Fruit fly (Drosophila melanogaster) whole organism, embryonic: ENCODE measurements around the gene CG14740.

Source experiments
- Awh ChIP-seq: fragments of 200-800 bp; sonication (Bioruptor generic); IDR thresholded peaks from 2 replicates; pipeline ENCODE4, ENCODE4 v1.3.6; 2022; ENCODE audit warnings: missing biosample characterization, missing genetic modification characterization
- CG10147 ChIP-seq: fragments of 200-800 bp; sonication (Bioruptor generic); optimal IDR thresholded peaks from 2 replicates; lab custom pipeline; 2019; ENCODE audit warnings: missing biosample characterization, mild to moderate bottlenecking, missing genetic modification characterization, moderate library complexity
- CG10209 ChIP-seq: fragments of 200-800 bp; sonication (Bioruptor generic); optimal IDR thresholded peaks from 3 replicates; lab custom pipeline; 2017; ENCODE audit warnings: missing biosample characterization, mild to moderate bottlenecking, missing genetic modification characterization, missing genetic modification reagents
- CG11093 ChIP-seq: fragments of 200-800 bp; sonication (Bioruptor generic); IDR thresholded peaks from 3 replicates; pipeline ENCODE4 v1.3.6; 2022; ENCODE audit warnings: missing biosample characterization, missing genetic modification characterization
- CG12104 ChIP-seq: fragments of 200-800 bp; sonication (Bioruptor generic); optimal IDR thresholded peaks from 3 replicates; lab custom pipeline; 2016; ENCODE audit warnings: missing biosample characterization, missing genetic modification characterization
- CG13296 ChIP-seq: fragments of 200-800 bp; sonication (Bioruptor generic); optimal IDR thresholded peaks from 3 replicates; lab custom pipeline; 2018; ENCODE audit warnings: missing biosample characterization, mild to moderate bottlenecking, missing genetic modification characterization
- CG13775 ChIP-seq: fragments of 200-800 bp; sonication (Bioruptor generic); optimal IDR thresholded peaks from 3 replicates; lab custom pipeline; 2017; ENCODE audit warnings: missing biosample characterization, mild to moderate bottlenecking, missing genetic modification characterization
- CG16815 ChIP-seq: fragments of 200-800 bp; sonication (Bioruptor generic); optimal IDR thresholded peaks from 3 replicates; lab custom pipeline; 2017; ENCODE audit warnings: missing biosample characterization, mild to moderate bottlenecking, missing genetic modification characterization
- CG17359 ChIP-seq: fragments of 200-800 bp; sonication (Bioruptor generic); optimal IDR thresholded peaks from 3 replicates; lab custom pipeline; 2018; ENCODE audit warnings: missing biosample characterization, mild to moderate bottlenecking, missing genetic modification characterization, moderate library complexity
- CG18619 ChIP-seq: fragments of 200-800 bp; sonication (Bioruptor generic); optimal IDR thresholded peaks from 3 replicates; lab custom pipeline; 2017; ENCODE audit warnings: missing biosample characterization, mild to moderate bottlenecking, missing genetic modification characterization
- CG2120 ChIP-seq: fragments of 200-800 bp; sonication (Bioruptor generic); optimal IDR thresholded peaks from 3 replicates; lab custom pipeline; 2016; ENCODE audit warnings: missing biosample characterization, missing genetic modification characterization
- CG2678 ChIP-seq: fragments of 200-800 bp; sonication (Bioruptor generic); optimal IDR thresholded peaks from 3 replicates; lab custom pipeline; 2019; ENCODE audit warnings: missing biosample characterization, mild to moderate bottlenecking, missing genetic modification characterization, moderate library complexity
- CG31365 ChIP-seq: fragments of 200-800 bp; sonication (Bioruptor generic); optimal IDR thresholded peaks from 2 replicates; lab custom pipeline; 2018; ENCODE audit warnings: missing biosample characterization, mild to moderate bottlenecking, missing genetic modification characterization
- CG34376 ChIP-seq: fragments of 200-800 bp; sonication (Bioruptor generic); optimal IDR thresholded peaks from 2 replicates; lab custom pipeline; 2018; ENCODE audit warnings: missing biosample characterization, mild to moderate bottlenecking, missing genetic modification characterization
- CG34422 ChIP-seq: fragments of 200-800 bp; sonication (Bioruptor generic); IDR thresholded peaks from 3 replicates; pipeline ENCODE4 v1.3.6; 2022; ENCODE audit warnings: missing biosample characterization, missing genetic modification characterization
- CG6689 ChIP-seq: fragments of 200-800 bp; sonication (Bioruptor generic); IDR thresholded peaks from 2 replicates; pipeline ENCODE4 v1.3.6; 2022; ENCODE audit warnings: missing biosample characterization, missing genetic modification characterization
- CG7357 ChIP-seq: fragments of 200-800 bp; sonication (Bioruptor generic); IDR thresholded peaks from 3 replicates; pipeline ENCODE4 v1.3.6; 2022; ENCODE audit warnings: missing biosample characterization, missing genetic modification characterization
- CG7556 ChIP-seq: fragments of 200-800 bp; sonication (Bioruptor generic); optimal IDR thresholded peaks from 2 replicates; lab custom pipeline; 2017; ENCODE audit warnings: missing biosample characterization, mild to moderate bottlenecking, missing genetic modification characterization
- CG7745 ChIP-seq: fragments of 200-800 bp; sonication (Bioruptor generic); optimal IDR thresholded peaks from 2 replicates; lab custom pipeline; 2018; ENCODE audit warnings: missing biosample characterization, mild to moderate bottlenecking, missing genetic modification characterization, moderate library complexity
- CG7786 ChIP-seq: fragments of 200-800 bp; sonication (Bioruptor generic); optimal IDR thresholded peaks from 2 replicates; lab custom pipeline; 2016; ENCODE audit warnings: missing biosample characterization, missing genetic modification characterization
- CG9727 ChIP-seq: fragments of 200-800 bp; sonication (Bioruptor generic); optimal IDR thresholded peaks from 3 replicates; lab custom pipeline; 2017; ENCODE audit warnings: missing biosample characterization, mild to moderate bottlenecking, missing genetic modification characterization
- CG9932 ChIP-seq: fragments of 200-800 bp; sonication (Bioruptor generic); IDR thresholded peaks from 2 replicates; pipeline ENCODE4 v1.3.6; 2022; ENCODE audit warnings: missing biosample characterization, missing genetic modification characterization
- Dbx ChIP-seq: fragments of 200-800 bp; sonication (Bioruptor generic); IDR thresholded peaks from 3 replicates; pipeline ENCODE4 v1.3.6; 2022; ENCODE audit warnings: missing biosample characterization, missing genetic modification characterization
- Drgx ChIP-seq: fragments of 200-800 bp; sonication (Bioruptor generic); IDR thresholded peaks from 2 replicates; pipeline ENCODE4 v1.3.6; 2022; ENCODE audit warnings: missing biosample characterization, missing genetic modification characterization
- E2f2 ChIP-seq: fragments of 200-800 bp; sonication (Bioruptor generic); IDR thresholded peaks from 2 replicates; pipeline ENCODE4 v1.3.6; 2022; ENCODE audit warnings: missing biosample characterization, missing genetic modification characterization
- Ets65A ChIP-seq: fragments of 200-800 bp; sonication (Bioruptor generic); peaks from one replicate; lab custom pipeline; 2016; ENCODE audit warnings: missing biosample characterization, missing genetic modification characterization
- Ptx1 ChIP-seq: fragments of 200-800 bp; sonication (Bioruptor generic); IDR thresholded peaks from 2 replicates; pipeline ENCODE4 v1.3.6; 2022; ENCODE audit warnings: missing biosample characterization, missing genetic modification characterization
- Scr ChIP-seq: fragments of 200-800 bp; sonication (Bioruptor generic); IDR thresholded peaks from 2 replicates; pipeline ENCODE4 v1.3.6; 2022; ENCODE audit warnings: missing biosample characterization, missing genetic modification characterization; ENCODE audit not compliant: partially characterized antibody
- Sox102F ChIP-seq: fragments of 200-800 bp; sonication (Bioruptor generic); optimal IDR thresholded peaks from 2 replicates; lab custom pipeline; 2018; ENCODE audit warnings: missing biosample characterization, mild to moderate bottlenecking, missing genetic modification characterization, moderate library complexity
- Xbp1 ChIP-seq: fragments of 200-800 bp; sonication (Bioruptor generic); optimal IDR thresholded peaks from 3 replicates; lab custom pipeline; 2016; ENCODE audit warnings: missing biosample characterization, mild to moderate bottlenecking, missing genetic modification characterization
- ap ChIP-seq: fragments of 200-800 bp; sonication (Bioruptor generic); IDR thresholded peaks from 2 replicates; pipeline ENCODE4 v1.3.6; 2022; ENCODE audit warnings: missing biosample characterization, missing genetic modification characterization
- cas ChIP-seq: fragments of 200-800 bp; sonication (Bioruptor generic); IDR thresholded peaks from 2 replicates; pipeline ENCODE4 v1.3.6; 2022; ENCODE audit warnings: missing biosample characterization, missing genetic modification characterization
- croc ChIP-seq: fragments of 200-800 bp; sonication (Bioruptor generic); conservative IDR thresholded peaks from 3 replicates; pipeline ENCODE4 v1.3.6; 2022; ENCODE audit warnings: missing biosample characterization, missing genetic modification characterization
- danr ChIP-seq: fragments of 200-800 bp; sonication (Bioruptor generic); IDR thresholded peaks from 2 replicates; pipeline ENCODE4 v1.3.6; 2022; ENCODE audit warnings: missing biosample characterization, missing genetic modification characterization
- dimm ChIP-seq: fragments of 200-800 bp; sonication (Bioruptor generic); IDR thresholded peaks from 2 replicates; pipeline ENCODE4 v1.3.6; 2022; ENCODE audit warnings: missing biosample characterization, missing genetic modification characterization
- ewg ChIP-seq: fragments of 200-800 bp; sonication (Bioruptor generic); optimal IDR thresholded peaks from 3 replicates; lab custom pipeline; 2017; ENCODE audit warnings: mild to moderate bottlenecking, missing biosample characterization, missing genetic modification reagents, missing genetic modification characterization
- exex ChIP-seq: fragments of 200-800 bp; sonication (Bioruptor generic); optimal IDR thresholded peaks from 4 replicates; lab custom pipeline; 2018; ENCODE audit warnings: missing biosample characterization, mild to moderate bottlenecking, missing genetic modification characterization, moderate library complexity
- gce ChIP-seq: fragments of 200-800 bp; sonication (Bioruptor generic); IDR thresholded peaks from 3 replicates; pipeline ENCODE4 v1.3.6; 2022; ENCODE audit warnings: missing biosample characterization, missing genetic modification characterization
- kay ChIP-seq: fragments of 200-800 bp; sonication (Bioruptor generic); optimal IDR thresholded peaks from 2 replicates; lab custom pipeline; 2016; ENCODE audit warnings: missing biosample characterization, missing genetic modification characterization
- ken ChIP-seq: fragments of 200-800 bp; sonication (Bioruptor generic); IDR thresholded peaks from 3 replicates; pipeline ENCODE4 v1.3.6; 2022; ENCODE audit warnings: missing biosample characterization, missing genetic modification characterization
- nau ChIP-seq: fragments of 200-800 bp; sonication (Bioruptor generic); optimal IDR thresholded peaks from 3 replicates; lab custom pipeline; 2017; ENCODE audit warnings: missing biosample characterization, mild to moderate bottlenecking, missing genetic modification characterization, missing genetic modification reagents
- org-1 ChIP-seq: fragments of 200-800 bp; sonication (Bioruptor generic); optimal IDR thresholded peaks from 2 replicates; lab custom pipeline; 2017; ENCODE audit warnings: missing biosample characterization, missing genetic modification characterization
- otp ChIP-seq: fragments of 200-800 bp; sonication (Bioruptor generic); IDR thresholded peaks from 3 replicates; pipeline ENCODE4, ENCODE4 v1.3.6; 2022; ENCODE audit warnings: missing biosample characterization, missing genetic modification characterization
- ranshi ChIP-seq: fragments of 200-800 bp; sonication (Bioruptor generic); IDR thresholded peaks from 2 replicates; pipeline ENCODE4 v1.3.6; 2022; ENCODE audit warnings: missing biosample characterization, missing genetic modification characterization
- repo ChIP-seq: fragments of 200-800 bp; sonication (Bioruptor generic); optimal IDR thresholded peaks from 2 replicates; lab custom pipeline; 2016; ENCODE audit warnings: missing biosample characterization, missing genetic modification characterization
- row ChIP-seq: fragments of 200-800 bp; sonication (Bioruptor generic); IDR thresholded peaks from 3 replicates; pipeline ENCODE4 v1.3.6; 2022; ENCODE audit warnings: missing biosample characterization, missing genetic modification characterization
- run ChIP-seq: fragments of 200-800 bp; sonication (Bioruptor generic); optimal IDR thresholded peaks from 3 replicates; lab custom pipeline; 2018; ENCODE audit warnings: missing biosample characterization, mild to moderate bottlenecking, missing genetic modification characterization
- schlank ChIP-seq: fragments of 200-800 bp; sonication (Bioruptor generic); optimal IDR thresholded peaks from 2 replicates; lab custom pipeline; 2018; ENCODE audit warnings: missing biosample characterization, mild to moderate bottlenecking, missing genetic modification characterization
- slbo ChIP-seq: fragments of 200-800 bp; sonication (Bioruptor generic); IDR thresholded peaks from 2 replicates; pipeline ENCODE4 v1.3.6; 2022; ENCODE audit warnings: missing biosample characterization, missing genetic modification characterization
- tap ChIP-seq: fragments of 200-800 bp; optimal IDR thresholded peaks from 3 replicates; lab custom pipeline; 2019; ENCODE audit warnings: missing biosample characterization, mild to moderate bottlenecking, missing genetic modification characterization, moderate library complexity
- z ChIP-seq: fragments of 200-800 bp; sonication (Bioruptor generic); IDR thresholded peaks from 3 replicates; pipeline ENCODE4 v1.3.6; 2022; ENCODE audit warnings: missing biosample characterization, missing genetic modification characterization

The CG14740 gene

dm6 chr3R:12078961-12079360, 16.2 kb upstream of the CG14740 start (continued):
- TF ChIP-seq E2f2 (GFP tag; lab: Robert Waterston, UW) = peak; percentile 52; the same call in 1 of the 2 replicates
- peak; percentile 36 for TF ChIP-seq nau (GFP tag; lab: Kevin White, UChicago)
- no peak for TF ChIP-seq CG7786 (GFP tag; lab: Kevin White, UChicago)
- peak; percentile 83 for TF ChIP-seq Dbx (GFP tag; lab: Robert Waterston, UW)
- peak; percentile 79 for TF ChIP-seq CG10147
- peak; percentile 83 for TF ChIP-seq CG6689 (GFP tag; lab: Robert Waterston, UW)
- peak; percentile 61 for TF ChIP-seq CG2120
- peak; percentile 87 for TF ChIP-seq ranshi (GFP tag; lab: Robert Waterston, UW)
- peak; percentile 86 for TF ChIP-seq Ptx1 (GFP tag; lab: Robert Waterston, UW)
- TF ChIP-seq org-1 (GFP tag; lab: Kevin White, UChicago) = peak; percentile 51
- peak; percentile 72; the same call in 2 of the 3 replicates for TF ChIP-seq ken (GFP tag; lab: Robert Waterston, UW)
- TF ChIP-seq schlank (tag; lab: Kevin White, UChicago) = peak; percentile 39
- peak; percentile 46; the same call in 1 of the 3 replicates for TF ChIP-seq CG11093 (GFP tag; lab: Robert Waterston, UW)
- peak; percentile 45 for TF ChIP-seq CG12104 (GFP tag; lab: Kevin White, UChicago)
- peak; percentile 85 for TF ChIP-seq Sox102F (GFP tag; lab: Kevin White, UChicago)
- peak; percentile 74 for TF ChIP-seq Drgx
- TF ChIP-seq ap (GFP tag; lab: Robert Waterston, UW) = peak; percentile 68
- TF ChIP-seq CG7745 (tag; lab: Kevin White, UChicago) = no peak
- TF ChIP-seq danr = peak; percentile 14; the same call in 1 of the 2 replicates
- no peak for TF ChIP-seq CG31365
- no peak for TF ChIP-seq CG7556 (GFP tag; lab: Kevin White, UChicago)
- TF ChIP-seq CG18619 (GFP tag; lab: Kevin White, UChicago) = peak; percentile 59
- peak; percentile 89 for TF ChIP-seq slbo (GFP tag; lab: Robert Waterston, UW)
- peak; percentile 91 for TF ChIP-seq row (GFP tag; lab: Robert Waterston, UW)
- peak; percentile 90 for TF ChIP-seq CG2678 (tag; lab: Kevin White, UChicago)
- TF ChIP-seq Xbp1 = peak; percentile 67
- TF ChIP-seq z = 0 out of 3 replicates have a peak, but pooled peaks have one; percentile 19
- peak; percentile 55 for TF ChIP-seq ewg (GFP tag; lab: Kevin White, UChicago)
- TF ChIP-seq exex (tag; lab: Kevin White, UChicago) = no peak
- peak; percentile 30 for TF ChIP-seq Ets65A (GFP tag; lab: Kevin White, UChicago)
- peak; percentile 69; the same call in 2 of the 3 replicates for TF ChIP-seq otp (GFP tag; lab: Robert Waterston, UW)
- TF ChIP-seq Awh = peak; percentile 80
- TF ChIP-seq dimm (GFP tag; lab: Robert Waterston, UW) = peak; percentile 65
- peak; percentile 65 for TF ChIP-seq CG10209 (GFP tag; lab: Kevin White, UChicago)
- peak; percentile 23 for TF ChIP-seq CG34376
- peak; percentile 74 for TF ChIP-seq CG7357
- TF ChIP-seq CG13296 = peak; percentile 85
- peak; percentile 36 for TF ChIP-seq kay
- peak; percentile 48; the same call in 2 of the 3 replicates for TF ChIP-seq croc (GFP tag; lab: Robert Waterston, UW)
- peak; percentile 54 for TF ChIP-seq run
- peak; percentile 72 for TF ChIP-seq tap (tag; lab: Kevin White, UChicago)
- TF ChIP-seq CG34422 (GFP tag; lab: Robert Waterston, UW) = peak; percentile 73
- peak; percentile 79 for TF ChIP-seq CG9932 (GFP tag; lab: Robert Waterston, UW)
- peak; percentile 48 for TF ChIP-seq CG13775 (GFP tag; lab: Kevin White, UChicago)
- TF ChIP-seq CG17359 (tag; lab: Kevin White, UChicago) = peak; percentile 86
- 0 out of 2 replicates have a peak, but pooled peaks have one; percentile 33 for TF ChIP-seq cas (GFP tag; lab: Robert Waterston, UW)
- TF ChIP-seq CG9727 (GFP tag; lab: Kevin White, UChicago) = peak; percentile 70
- no peak for TF ChIP-seq repo
- TF ChIP-seq gce (GFP tag; lab: Robert Waterston, UW) = peak; percentile 71; the same call in 2 of the 3 replicates
- TF ChIP-seq CG16815 (GFP tag; lab: Kevin White, UChicago) = peak; percentile 42
- no peak for TF ChIP-seq Scr
